Fruit fly (Drosophila melanogaster): Measurements from ENCODE around the gene CG31789.

- TF ChIP-seq CG15269 (tag; optimal IDR thresholded peaks at IDR 0.05) = no peak
- TF ChIP-seq luna (GFP tag; optimal IDR thresholded peaks at IDR 0.05) = no peak
- TF ChIP-seq hkb (optimal IDR thresholded peaks at IDR 0.05) = no peak
- TF ChIP-seq hkb (GFP tag; IDR thresholded peaks at IDR 0.05) = no peak
- TF ChIP-seq ro (GFP tag; IDR thresholded peaks at IDR 0.05) = no peak
- TF ChIP-seq Hr39 (optimal IDR thresholded peaks at IDR 0.05) = no peak
- TF ChIP-seq B-H1 (GFP tag; IDR thresholded peaks at IDR 0.05) = no peak
- no peak for TF ChIP-seq slbo (GFP tag; IDR thresholded peaks at IDR 0.05)
- TF ChIP-seq CG18619 (GFP tag; optimal IDR thresholded peaks at IDR 0.05) = no peak
- TF ChIP-seq onecut (GFP tag; IDR thresholded peaks at IDR 0.05) = no peak
- no peak for TF ChIP-seq CG31224 (GFP tag; IDR thresholded peaks at IDR 0.05)
- TF ChIP-seq Meics (GFP tag; optimal IDR thresholded peaks at IDR 0.05) = no peak
- TF ChIP-seq usp (GFP tag; optimal IDR thresholded peaks at IDR 0.05) = no peak
Observed at dm6 chr2L:18620153-18620552, 14.4 kb downstream of the CG31789 start.
